Worm (Caenorhabditis elegans): ENCODE measurements around the gene wht-3.
A peak's percentile ranks its signal among the peaks of the same experiment; 100 is the strongest.

- TF ChIP-seq dao-5 (tag; optimal IDR thresholded peaks at IDR 0.05), result peak; percentile 43
- peak; percentile 69 for TF ChIP-seq W03F9.2 (tag; optimal IDR thresholded peaks at IDR 0.05)
- peak; percentile 45 for TF ChIP-seq him-1 (tag; optimal IDR thresholded peaks at IDR 0.05)
Measured at ce11 chrIII:4170903-4171377, 19.5 kb upstream of the wht-3 start, which contains the start of the genes rnf-121 and C16C10.4.
